Fruit fly (Drosophila melanogaster) whole organism, embryonic: ENCODE data around the gene CG43630.

Experiments
- Awh ChIP-seq: fragments of 200-800 bp; sonication (Bioruptor generic); IDR thresholded peaks from 2 replicates; pipeline ENCODE4, ENCODE4 v1.3.6; 2022; ENCODE audit warnings: missing biosample characterization, missing genetic modification characterization
- B-H1 ChIP-seq: fragments of 200-800 bp; sonication (Bioruptor generic); IDR thresholded peaks from 3 replicates; pipeline ENCODE4 v1.3.6; 2022; ENCODE audit warnings: missing biosample characterization, missing genetic modification characterization
- Bdp1 ChIP-seq: fragments of 200-800 bp; sonication (Bioruptor generic); optimal IDR thresholded peaks from 3 replicates; lab custom pipeline; 2016; ENCODE audit warnings: missing biosample characterization, missing genetic modification characterization
- C15 ChIP-seq: fragments of 200-800 bp; sonication (Bioruptor generic); IDR thresholded peaks from 3 replicates; pipeline ENCODE4 v1.3.6; 2022; ENCODE audit warnings: missing biosample characterization, missing genetic modification characterization
- CG11398 ChIP-seq: fragments of 200-800 bp; sonication (Bioruptor generic); optimal IDR thresholded peaks from 2 replicates; lab custom pipeline; 2016; ENCODE audit warnings: missing biosample characterization, missing genetic modification characterization
- CG13296 ChIP-seq: fragments of 200-800 bp; sonication (Bioruptor generic); optimal IDR thresholded peaks from 3 replicates; lab custom pipeline; 2018; ENCODE audit warnings: missing biosample characterization, mild to moderate bottlenecking, missing genetic modification characterization
- CG15073 ChIP-seq: fragments of 200-800 bp; sonication (Bioruptor generic); optimal IDR thresholded peaks from 2 replicates; lab custom pipeline; 2016; ENCODE audit warnings: missing biosample characterization, missing genetic modification characterization
- CG15696 ChIP-seq: fragments of 200-800 bp; sonication (Bioruptor generic); optimal IDR thresholded peaks from 2 replicates; lab custom pipeline; 2019; ENCODE audit warnings: missing biosample characterization, mild to moderate bottlenecking, missing genetic modification characterization, moderate library complexity
- CG1602 ChIP-seq: fragments of 200-800 bp; sonication (Bioruptor generic); optimal IDR thresholded peaks from 3 replicates; lab custom pipeline; 2016; ENCODE audit warnings: missing biosample characterization, missing genetic modification characterization
- CG17829 ChIP-seq: fragments of 200-800 bp; optimal IDR thresholded peaks from 2 replicates; lab custom pipeline; 2019; ENCODE audit warnings: missing biosample characterization, mild to moderate bottlenecking, missing genetic modification characterization, moderate library complexity
- CG31388 ChIP-seq: fragments of 200-800 bp; sonication (Bioruptor generic); optimal IDR thresholded peaks from 2 replicates; lab custom pipeline; 2016; ENCODE audit warnings: missing biosample characterization, missing genetic modification characterization
- CG3407 ChIP-seq: fragments of 200-800 bp; sonication (Bioruptor generic); optimal IDR thresholded peaks from 2 replicates; lab custom pipeline; 2018; ENCODE audit warnings: missing biosample characterization, mild to moderate bottlenecking, missing genetic modification characterization
- CG4328 ChIP-seq: fragments of 200-800 bp; sonication (Bioruptor generic); optimal IDR thresholded peaks from 3 replicates; lab custom pipeline; 2017; ENCODE audit warnings: missing biosample characterization, missing genetic modification reagents, missing genetic modification characterization
- CG6654 ChIP-seq: fragments of 200-800 bp; sonication (Bioruptor generic); optimal IDR thresholded peaks from 2 replicates; lab custom pipeline; 2017; ENCODE audit warnings: missing biosample characterization, mild to moderate bottlenecking, missing genetic modification characterization
- CG6813 ChIP-seq: fragments of 200-800 bp; sonication (Bioruptor generic); optimal IDR thresholded peaks from 2 replicates; lab custom pipeline; 2017; ENCODE audit warnings: missing biosample characterization, missing genetic modification characterization, mild to moderate bottlenecking, moderate library complexity, missing genetic modification reagents
- CG8944 ChIP-seq: fragments of 200-800 bp; sonication (Bioruptor generic); optimal IDR thresholded peaks from 3 replicates; lab custom pipeline; 2016; ENCODE audit warnings: missing biosample characterization, missing genetic modification characterization
- CG9609 ChIP-seq: fragments of 200-800 bp; sonication (Bioruptor generic); optimal IDR thresholded peaks from 3 replicates; lab custom pipeline; 2016; ENCODE audit warnings: missing biosample characterization, missing genetic modification characterization
- CG9797 ChIP-seq: fragments of 200-800 bp; sonication (Bioruptor generic); optimal IDR thresholded peaks from 3 replicates; lab custom pipeline; 2018; ENCODE audit warnings: missing biosample characterization, mild to moderate bottlenecking, missing genetic modification characterization
- CG9817 ChIP-seq: fragments of 200-800 bp; sonication (Bioruptor generic); optimal IDR thresholded peaks from 2 replicates; lab custom pipeline; 2018; ENCODE audit warnings: missing biosample characterization, mild to moderate bottlenecking, missing genetic modification characterization, moderate library complexity
- CrebB ChIP-seq: fragments of 200-800 bp; sonication (Bioruptor generic); optimal IDR thresholded peaks from 3 replicates; lab custom pipeline; 2018; ENCODE audit warnings: missing biosample characterization, mild to moderate bottlenecking, missing genetic modification characterization
- D ChIP-seq, 2 experiments: fragments of 200-800 bp in 1 of 2; fragments of >200 bp in 1 of 2; sonication (Bioruptor generic) in 1 of 2; optimal IDR thresholded peaks; 2 replicates in 1 of 2; 3 replicates in 1 of 2; lab custom pipeline; 2017; ENCODE audit warnings: mild to moderate bottlenecking in 1 of 2, missing biosample characterization in 1 of 2, missing genetic modification characterization in 1 of 2, missing genetic modification reagents in 1 of 2
- Gsc ChIP-seq: fragments of 200-800 bp; sonication (Bioruptor generic); IDR thresholded peaks from 2 replicates; pipeline ENCODE4 v1.3.6; 2022; ENCODE audit warnings: missing biosample characterization, missing genetic modification characterization
- Gug ChIP-seq: fragments of 200-800 bp; sonication (Bioruptor generic); IDR thresholded peaks from 4 replicates; pipeline ENCODE4 v1.3.6; 2022; ENCODE audit warnings: missing biosample characterization, missing genetic modification characterization
- Jarid2 ChIP-seq: fragments of 200-800 bp; sonication (Bioruptor generic); optimal IDR thresholded peaks from 3 replicates; lab custom pipeline; 2017; ENCODE audit warnings: mild to moderate bottlenecking, missing biosample characterization, missing genetic modification reagents, missing genetic modification characterization
- Kr ChIP-seq: fragments of 200-800 bp; sonication (Bioruptor generic); optimal IDR thresholded peaks from 2 replicates; lab custom pipeline; 2017; ENCODE audit warnings: missing biosample characterization, mild to moderate bottlenecking, missing genetic modification characterization
- Oli ChIP-seq: fragments of 200-800 bp; sonication (Bioruptor generic); optimal IDR thresholded peaks from 2 replicates; lab custom pipeline; 2018; ENCODE audit warnings: missing biosample characterization, mild to moderate bottlenecking, missing genetic modification characterization, moderate library complexity
- Opbp ChIP-seq: fragments of 200-800 bp; sonication (Bioruptor generic); IDR thresholded peaks from 3 replicates; pipeline ENCODE4 v1.3.6; 2022; ENCODE audit warnings: missing biosample characterization, missing genetic modification characterization; ENCODE audit not compliant: partially characterized antibody
- Side ChIP-seq: fragments of 200-800 bp; sonication (Bioruptor generic); optimal IDR thresholded peaks from 2 replicates; lab custom pipeline; 2016; ENCODE audit warnings: missing biosample characterization, missing genetic modification characterization
- Six4 ChIP-seq: fragments of 200-800 bp; sonication (Bioruptor generic); optimal IDR thresholded peaks from 2 replicates; lab custom pipeline; 2016; ENCODE audit warnings: missing biosample characterization, missing genetic modification characterization
- Sry-δ ChIP-seq: fragments of 200-800 bp; sonication (Bioruptor generic); optimal IDR thresholded peaks from 2 replicates; lab custom pipeline; 2016; ENCODE audit warnings: missing biosample characterization, missing genetic modification characterization
- Stat92E ChIP-seq, 3 experiments: fragments of >200 bp in 2 of 3; fragments of 200-800 bp in 1 of 3; sonication (Bioruptor generic) in 1 of 3; optimal IDR thresholded peaks; 2 replicates each; lab custom pipeline; 2017 to 2019; ENCODE audit warnings: missing biosample characterization in 3 of 3, missing genetic modification characterization in 3 of 3, mild to moderate bottlenecking in 1 of 3, moderate library complexity in 1 of 3
- ara ChIP-seq: fragments of 200-800 bp; sonication (Bioruptor generic); IDR thresholded peaks from 2 replicates; pipeline ENCODE4 v1.3.6; 2022; ENCODE audit warnings: missing biosample characterization, missing genetic modification characterization
- ato ChIP-seq: fragments of 200-800 bp; sonication (Bioruptor generic); IDR thresholded peaks from 2 replicates; pipeline ENCODE4 v1.3.6; 2022; ENCODE audit warnings: missing biosample characterization, missing genetic modification characterization; ENCODE audit not compliant: partially characterized antibody
- chn ChIP-seq: fragments of 200-800 bp; sonication (Bioruptor generic); optimal IDR thresholded peaks from 2 replicates; lab custom pipeline; 2016; ENCODE audit warnings: missing biosample characterization, missing genetic modification characterization
- esg ChIP-seq: fragments of 200-800 bp; sonication (Bioruptor generic); conservative IDR thresholded peaks from 2 replicates; pipeline ENCODE4 v1.3.6; 2022; ENCODE audit warnings: missing biosample characterization, missing genetic modification characterization
- fd64A ChIP-seq: fragments of 200-800 bp; sonication (Bioruptor generic); optimal IDR thresholded peaks from 3 replicates; lab custom pipeline; 2018; ENCODE audit warnings: missing biosample characterization, mild to moderate bottlenecking, missing genetic modification characterization
- hth ChIP-seq: fragments of >200 bp; optimal IDR thresholded peaks from 2 replicates; lab custom pipeline; 2017; ENCODE audit warnings: inconsistent platforms
- kay ChIP-seq: fragments of 200-800 bp; sonication (Bioruptor generic); optimal IDR thresholded peaks from 2 replicates; lab custom pipeline; 2016; ENCODE audit warnings: missing biosample characterization, missing genetic modification characterization
- kni ChIP-seq: fragments of 200-800 bp; sonication (Bioruptor generic); optimal IDR thresholded peaks from 3 replicates; lab custom pipeline; 2017; ENCODE audit warnings: mild to moderate bottlenecking, missing biosample characterization, missing genetic modification reagents, missing genetic modification characterization
- mam ChIP-seq: fragments of 200-800 bp; sonication (Bioruptor generic); optimal IDR thresholded peaks from 3 replicates; lab custom pipeline; 2016; ENCODE audit warnings: missing biosample characterization, missing genetic modification characterization
- p53 ChIP-seq: fragments of 200-800 bp; sonication (Bioruptor generic); optimal IDR thresholded peaks from 2 replicates; lab custom pipeline; 2016; ENCODE audit warnings: missing biosample characterization, missing genetic modification characterization
- pb ChIP-seq: fragments of 200-800 bp; sonication (Bioruptor generic); optimal IDR thresholded peaks from 3 replicates; lab custom pipeline; 2016; ENCODE audit warnings: missing biosample characterization, missing genetic modification characterization
- ro ChIP-seq: fragments of 200-800 bp; sonication (Bioruptor generic); IDR thresholded peaks from 2 replicates; pipeline ENCODE4 v1.3.6; 2022; ENCODE audit warnings: missing biosample characterization, missing genetic modification characterization
- salm ChIP-seq: fragments of 200-800 bp; sonication (Bioruptor generic); optimal IDR thresholded peaks from 2 replicates; lab custom pipeline; 2018; ENCODE audit warnings: missing biosample characterization, mild to moderate bottlenecking, missing genetic modification characterization
- shn ChIP-seq: fragments of 200-800 bp; sonication (Bioruptor generic); optimal IDR thresholded peaks from 3 replicates; lab custom pipeline; 2016; ENCODE audit warnings: missing biosample characterization, missing genetic modification characterization
- so ChIP-seq: fragments of 200-800 bp; sonication (Bioruptor generic); IDR thresholded peaks from 3 replicates; pipeline ENCODE4 v1.3.6; 2022; ENCODE audit warnings: missing biosample characterization, missing genetic modification characterization
- ssp ChIP-seq: fragments of 200-800 bp; sonication (Bioruptor generic); IDR thresholded peaks from 2 replicates; pipeline ENCODE4 v1.3.6; 2022; ENCODE audit warnings: missing biosample characterization, missing genetic modification characterization
- stc ChIP-seq: fragments of 200-800 bp; sonication (Bioruptor generic); IDR thresholded peaks from 2 replicates; pipeline ENCODE4 v1.3.6; 2022; ENCODE audit warnings: missing biosample characterization, missing genetic modification characterization
- usp ChIP-seq: fragments of >200 bp; optimal IDR thresholded peaks from 2 replicates; lab custom pipeline; 2017; ENCODE audit warnings: missing biosample characterization, missing genetic modification characterization
- yki ChIP-seq: fragments of >200 bp; optimal IDR thresholded peaks from 3 replicates; lab custom pipeline; 2018

Gene CG43630

DNA sequence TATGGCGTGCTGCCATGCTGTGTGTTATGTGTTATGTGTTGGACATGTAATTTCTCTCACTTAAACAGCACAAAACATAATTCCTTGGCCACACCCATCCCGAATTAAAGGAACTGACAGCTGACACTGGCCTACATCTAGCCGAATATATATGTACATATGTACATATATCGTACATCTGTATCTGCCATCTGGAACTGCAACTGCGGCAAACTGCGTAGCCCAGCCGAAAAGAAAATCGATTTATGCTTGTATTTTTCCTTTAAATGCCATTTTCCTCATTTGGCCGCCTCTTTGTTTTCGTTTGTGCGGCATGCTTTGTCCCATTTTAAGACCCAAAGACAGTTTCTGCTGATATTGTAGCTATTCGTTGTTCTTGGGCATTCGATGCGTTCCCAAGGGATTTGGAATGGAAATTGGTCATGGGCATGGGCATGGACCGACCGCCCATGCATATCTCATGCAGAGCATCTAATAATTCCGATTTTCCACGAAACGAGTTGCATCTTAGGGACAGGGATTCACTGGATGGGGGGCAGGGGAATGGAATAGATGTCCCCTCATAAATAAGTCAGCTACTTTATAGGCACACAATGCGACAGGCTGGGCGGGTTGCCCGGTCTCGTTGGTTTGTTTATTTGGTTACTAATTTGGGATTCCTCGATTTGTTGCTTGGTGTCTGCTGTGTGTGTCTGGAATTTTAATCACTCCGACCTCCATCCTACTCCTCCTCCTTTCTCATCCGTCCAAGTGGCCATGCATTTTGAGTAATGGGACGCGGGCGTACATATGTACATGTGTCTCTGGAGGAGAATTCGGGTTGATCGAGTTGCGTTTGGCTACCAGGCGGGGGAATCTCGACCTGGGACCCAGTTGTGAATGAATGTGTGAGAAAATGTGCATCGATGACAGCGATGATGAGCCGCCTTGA, 26.7 kb downstream of the CG43630 start (continued):
- no peak for TF ChIP-seq salm (tag; lab: Kevin White, UChicago)
- no peak for TF ChIP-seq CG9817 (tag; lab: Kevin White, UChicago)
- peak; percentile 2 for TF ChIP-seq CG17829
- TF ChIP-seq Jarid2 (GFP tag; lab: Kevin White, UChicago): no peak
- TF ChIP-seq kay (GFP tag; lab: Kevin White, UChicago): no peak
- no peak for TF ChIP-seq pb (GFP tag; lab: Kevin White, UChicago)
- TF ChIP-seq mam (GFP tag; lab: Kevin White, UChicago): no peak
- peak; percentile 90 for TF ChIP-seq D (optimal IDR thresholded peaks at IDR 0.05; lab: Kevin White, UChicago)
- TF ChIP-seq D (GFP tag; optimal IDR thresholded peaks at IDR 0.05; lab: Kevin White, UChicago): no peak
- TF ChIP-seq CG4328: no peak
- no peak for TF ChIP-seq shn (GFP tag; lab: Kevin White, UChicago)
- TF ChIP-seq CrebB (tag; lab: Kevin White, UChicago): no peak
- no peak for TF ChIP-seq Six4 (GFP tag; lab: Kevin White, UChicago)
- no peak for TF ChIP-seq stc (GFP tag; lab: Robert Waterston, UW)
- 0 out of 3 replicates have a peak, but pooled peaks have one; percentile 12 for TF ChIP-seq Opbp (GFP tag; lab: Robert Waterston, UW)
- peak; percentile 51 for TF ChIP-seq fd64A (GFP tag; lab: Kevin White, UChicago)
- TF ChIP-seq B-H1 (GFP tag; lab: Robert Waterston, UW): no peak
- no peak for TF ChIP-seq so
- TF ChIP-seq CG8944: no peak
- TF ChIP-seq ssp (GFP tag; lab: Robert Waterston, UW): no peak
- no peak for TF ChIP-seq CG13296 (GFP tag; lab: Kevin White, UChicago)
- TF ChIP-seq hth: peak; percentile 79
- TF ChIP-seq Oli: no peak
- TF ChIP-seq C15 (GFP tag; lab: Robert Waterston, UW): no peak
- no peak for TF ChIP-seq CG11398 (GFP tag; lab: Kevin White, UChicago)
- no peak for TF ChIP-seq ato (GFP tag; lab: Robert Waterston, UW)
- no peak for TF ChIP-seq CG15073 (GFP tag; lab: Kevin White, UChicago)
- TF ChIP-seq esg (GFP tag; lab: Robert Waterston, UW): no peak
- peak in 1 of 3 experiments; percentile 98 for TF ChIP-seq Stat92E (GFP tag; optimal IDR thresholded peaks at IDR 0.05; lab: Kevin White, UChicago)
- TF ChIP-seq Kr (GFP tag; lab: Kevin White, UChicago): peak; percentile 1
- TF ChIP-seq Gug (GFP tag; lab: Robert Waterston, UW): no peak
- TF ChIP-seq ro (GFP tag; lab: Robert Waterston, UW): no peak
- no peak for TF ChIP-seq usp
- TF ChIP-seq CG9609 (GFP tag; lab: Kevin White, UChicago): no peak
- TF ChIP-seq CG15696 (tag; lab: Kevin White, UChicago): no peak
- TF ChIP-seq CG1602: no peak
- peak; percentile 94 for TF ChIP-seq kni (GFP tag; lab: Kevin White, UChicago)
- TF ChIP-seq CG6813 (GFP tag; lab: Kevin White, UChicago): no peak
- TF ChIP-seq CG9797 (GFP tag; lab: Kevin White, UChicago): no peak
- no peak for TF ChIP-seq Gsc (GFP tag; lab: Robert Waterston, UW)
- TF ChIP-seq ara (GFP tag; lab: Robert Waterston, UW): no peak
- no peak for TF ChIP-seq yki (lab: Kevin White, UChicago)
- TF ChIP-seq CG3407 (GFP tag; lab: Kevin White, UChicago): no peak
- TF ChIP-seq Side (GFP tag; lab: Kevin White, UChicago): no peak
- no peak for TF ChIP-seq Bdp1 (GFP tag; lab: Kevin White, UChicago)
- no peak for TF ChIP-seq CG6654 (GFP tag; lab: Kevin White, UChicago)
- TF ChIP-seq Sry-δ (GFP tag; lab: Kevin White, UChicago): no peak
- no peak for TF ChIP-seq Awh
- TF ChIP-seq p53 (GFP tag; lab: Kevin White, UChicago): no peak
- TF ChIP-seq CG31388 (GFP tag; lab: Kevin White, UChicago): no peak
- no peak for TF ChIP-seq chn (GFP tag; lab: Kevin White, UChicago)
